Worm (Caenorhabditis elegans): ENCODE results near the gene fbxb-116.

- TF ChIP-seq mdl-1 (tag; optimal IDR thresholded peaks at IDR 0.05) (no peak), ceh-16 (tag; optimal IDR thresholded peaks at IDR 0.05) (no peak), skn-1 (tag; optimal IDR thresholded peaks at IDR 0.05) (no peak)
These were observed 30.8 kb upstream of the fbxb-116 start for ce11 chrV:19202800-19203199.

Measured in whole organism, L2 larva.